Fruit fly (Drosophila melanogaster): Measurements from ENCODE around the gene Syx17.

The Syx17 gene

dm6 chr3L:4380231-4380645 is 23.0 kb upstream of the Syx17 start, which contains the start of gene DopEcR (continued):
- TF ChIP-seq Side (GFP tag; optimal IDR thresholded peaks at IDR 0.05): no peak
- peak; percentile 70 for TF ChIP-seq CTCF (GFP tag; optimal IDR thresholded peaks at IDR 0.05)
- peak; percentile 40 for TF ChIP-seq CG18599 (GFP tag; optimal IDR thresholded peaks at IDR 0.05)
- peak; percentile 37 for TF ChIP-seq CG17568 (GFP tag; optimal IDR thresholded peaks at IDR 0.05)
- TF ChIP-seq CG10979 (tag; optimal IDR thresholded peaks at IDR 0.05): no peak
- TF ChIP-seq ewg (GFP tag; optimal IDR thresholded peaks at IDR 0.05): peak; percentile 67
- TF ChIP-seq ci (GFP tag; IDR thresholded peaks at IDR 0.05): peak; percentile 72
- TF ChIP-seq nmo (GFP tag; optimal IDR thresholded peaks at IDR 0.05): no peak
- no peak for TF ChIP-seq CHES-1-like (GFP tag; optimal IDR thresholded peaks at IDR 0.05)
- no peak for TF ChIP-seq amos (GFP tag; IDR thresholded peaks at IDR 0.05; ENCODE audit: partially characterized antibody)
- no peak for TF ChIP-seq CG4328 (GFP tag; optimal IDR thresholded peaks at IDR 0.05)
- no peak for TF ChIP-seq CG10209 (GFP tag; optimal IDR thresholded peaks at IDR 0.05)
- TF ChIP-seq CG14441 (GFP tag; IDR thresholded peaks at IDR 0.05): no peak
- no peak for TF ChIP-seq CG3065 (GFP tag; optimal IDR thresholded peaks at IDR 0.05)
- TF ChIP-seq CG10565 (GFP tag; optimal IDR thresholded peaks at IDR 0.05): no peak
- TF ChIP-seq CG31388 (GFP tag; optimal IDR thresholded peaks at IDR 0.05): no peak
- TF ChIP-seq Pdp1 (GFP tag; optimal IDR thresholded peaks at IDR 0.05): no peak
- no peak for TF ChIP-seq D19A (tag; optimal IDR thresholded peaks at IDR 0.05)
- TF ChIP-seq hth (optimal IDR thresholded peaks at IDR 0.05): no peak
- TF ChIP-seq CG4730 (GFP tag; IDR thresholded peaks at IDR 0.05): no peak
- TF ChIP-seq jing (GFP tag; optimal IDR thresholded peaks at IDR 0.05): no peak
- no peak for TF ChIP-seq eve (GFP tag; optimal IDR thresholded peaks at IDR 0.05)
- TF ChIP-seq trem (tag; optimal IDR thresholded peaks at IDR 0.05): peak; percentile 23
- peak; percentile 18 for TF ChIP-seq CG15601 (tag; optimal IDR thresholded peaks at IDR 0.05)
- TF ChIP-seq lab (GFP tag; optimal IDR thresholded peaks at IDR 0.05): peak; percentile 51
- TF ChIP-seq ttk (GFP tag; IDR thresholded peaks at IDR 0.05): no peak
- TF ChIP-seq Lhr (GFP tag; optimal IDR thresholded peaks at IDR 0.05): peak; percentile 34
- no peak for TF ChIP-seq CG15073 (GFP tag; optimal IDR thresholded peaks at IDR 0.05)
- no peak for TF ChIP-seq Atf6 (GFP tag; IDR thresholded peaks at IDR 0.05)
- no peak for TF ChIP-seq bowl (GFP tag; IDR thresholded peaks at IDR 0.05)
- no peak for TF ChIP-seq CG2202 (tag; optimal IDR thresholded peaks at IDR 0.05)
- TF ChIP-seq dmrt99B (tag; optimal IDR thresholded peaks at IDR 0.05): peak; percentile 22
- TF ChIP-seq CG7745 (tag; optimal IDR thresholded peaks at IDR 0.05): no peak
- TF ChIP-seq lilli (GFP tag; optimal IDR thresholded peaks at IDR 0.05): no peak
- peak; percentile 82 for TF ChIP-seq cg (GFP tag; optimal IDR thresholded peaks at IDR 0.05)
- TF ChIP-seq mld (GFP tag; IDR thresholded peaks at IDR 0.05; ENCODE audit: partially characterized antibody): no peak
- TF ChIP-seq CG12155 (GFP tag; optimal IDR thresholded peaks at IDR 0.05): no peak
- TF ChIP-seq gro (GFP tag; optimal IDR thresholded peaks at IDR 0.05): no peak
- TF ChIP-seq zf30C (GFP tag; optimal IDR thresholded peaks at IDR 0.05): no peak
- TF ChIP-seq Mad (GFP tag; optimal IDR thresholded peaks at IDR 0.05): no peak
- no peak for TF ChIP-seq tna (GFP tag; IDR thresholded peaks at IDR 0.05; ENCODE audit: partially characterized antibody)
- peak; percentile 84 to 90 for TF ChIP-seq Trl (optimal IDR thresholded peaks at IDR 0.05)
- peak; percentile 59 for TF ChIP-seq Trl (GFP tag; optimal IDR thresholded peaks at IDR 0.05)
- TF ChIP-seq Hsf (GFP tag; optimal IDR thresholded peaks at IDR 0.05): no peak
- TF ChIP-seq CG14965 (GFP tag; optimal IDR thresholded peaks at IDR 0.05; ENCODE audit: borderline replicate concordance): no peak
- TF ChIP-seq Med (GFP tag): peak; percentile 58
- no peak for TF ChIP-seq CG7963 (GFP tag; IDR thresholded peaks at IDR 0.05; ENCODE audit: partially characterized antibody)
- no peak for TF ChIP-seq maf-S (GFP tag; optimal IDR thresholded peaks at IDR 0.05)
- TF ChIP-seq CG6175 (GFP tag; IDR thresholded peaks at IDR 0.05): 0 out of 3 replicates have a peak, but pooled peaks have one; percentile 53
- TF ChIP-seq CG10462 (GFP tag; optimal IDR thresholded peaks at IDR 0.05): no peak
- TF ChIP-seq CG3163 (GFP tag; optimal IDR thresholded peaks at IDR 0.05): no peak
- no peak for TF ChIP-seq CG15479 (GFP tag; optimal IDR thresholded peaks at IDR 0.05)
